Worm (Caenorhabditis elegans) whole organism, L1 larva: ENCODE results near the gene hic-1.

Source experiments
- C04F5.9 ChIP-seq: sonication (generic microtip); optimal IDR thresholded peaks from 2 replicates; lab custom pipeline; 2016; ENCODE audit warnings: missing genetic modification characterization, missing compliant biosample characterization
- C16A3.4 ChIP-seq: fragments of 150-350 bp; optimal IDR thresholded peaks from 2 replicates; lab custom pipeline; 2014; ENCODE audit warnings: missing biosample characterization, missing genetic modification characterization
- C34B4.2 ChIP-seq: sonication (generic microtip); optimal IDR thresholded peaks from 2 replicates; lab custom pipeline; 2017; ENCODE audit warnings: mild to moderate bottlenecking, missing genetic modification characterization, missing compliant biosample characterization
- F16B12.6 ChIP-seq: fragments of 150-350 bp; optimal IDR thresholded peaks from 2 replicates; lab custom pipeline; 2014; ENCODE audit warnings: missing biosample characterization, missing genetic modification characterization
- Y116A8C.19 ChIP-seq: sonication (generic microtip); optimal IDR thresholded peaks from 2 replicates; lab custom pipeline; 2016; ENCODE audit warnings: missing compliant biosample characterization, missing genetic modification characterization, borderline replicate concordance
- aha-1 ChIP-seq: fragments of 150-350 bp; optimal IDR thresholded peaks from 2 replicates; lab custom pipeline; 2014; ENCODE audit warnings: missing biosample characterization, missing genetic modification characterization
- alr-1 ChIP-seq: fragments of 200-800 bp; sonication (Bioruptor generic); optimal IDR thresholded peaks from 2 replicates; lab custom pipeline; 2018; ENCODE audit warnings: borderline replicate concordance, mild to moderate bottlenecking, missing genetic modification characterization, missing compliant biosample characterization
- ama-1 ChIP-seq: fragments of 150-350 bp; optimal IDR thresholded peaks from 2 replicates; lab custom pipeline; 2014
- ceh-8 ChIP-seq: fragments of 200-800 bp; sonication (Bioruptor generic); optimal IDR thresholded peaks from 2 replicates; lab custom pipeline; 2018; ENCODE audit warnings: mild to moderate bottlenecking, missing genetic modification characterization, moderate library complexity, missing compliant biosample characterization
- ceh-82 ChIP-seq, 3 experiments: fragments of 150-350 bp in 1 of 3; sonication (generic microtip) in 2 of 3; optimal IDR thresholded peaks; 2 replicates each; lab custom pipeline; 2014 to 2017; ENCODE audit warnings: missing biosample characterization in 3 of 3, missing genetic modification characterization in 3 of 3
- ceh-88 ChIP-seq: fragments of 200-800 bp; sonication (Bioruptor generic); IDR thresholded peaks from 2 replicates; pipeline ENCODE4 v1.3.6; 2022; ENCODE audit warnings: missing genetic modification characterization, missing compliant biosample characterization
- ces-1 ChIP-seq: fragments of 150-350 bp; optimal IDR thresholded peaks from 2 replicates; lab custom pipeline; 2014; ENCODE audit warnings: missing biosample characterization, missing genetic modification reagents, missing genetic modification characterization
- dpl-1 ChIP-seq, 3 experiments: fragments of 150-350 bp in 2 of 3; sonication (generic microtip) in 1 of 3; optimal IDR thresholded peaks; 2 replicates each; lab custom pipeline; 2014 to 2017; ENCODE audit warnings: missing biosample characterization in 3 of 3, missing genetic modification characterization in 3 of 3, missing genetic modification reagents in 3 of 3
- dsc-1 ChIP-seq: sonication (generic microtip); optimal IDR thresholded peaks from 2 replicates; lab custom pipeline; 2016; ENCODE audit warnings: mild to moderate bottlenecking, missing genetic modification characterization, missing compliant biosample characterization
- efl-1 ChIP-seq, 4 experiments: fragments of 150-350 bp; optimal IDR thresholded peaks in 3 of 4; peaks in 1 of 4; 1 replicate in 1 of 4; 2 replicates in 3 of 4; lab custom pipeline; 2014; ENCODE audit warnings: missing biosample characterization in 2 of 4, missing genetic modification characterization in 2 of 4, missing genetic modification reagents in 2 of 4
- efl-3 ChIP-seq: fragments of 200-800 bp; sonication (Bioruptor generic); optimal IDR thresholded peaks from 2 replicates; lab custom pipeline; 2018; ENCODE audit warnings: mild to moderate bottlenecking, missing genetic modification characterization, missing compliant biosample characterization
- egl-13 ChIP-seq: sonication (generic microtip); optimal IDR thresholded peaks from 2 replicates; lab custom pipeline; 2016; ENCODE audit warnings: missing genotype, missing genetic modification reagents, missing genetic modification characterization, missing compliant biosample characterization
- elt-3 ChIP-seq, 6 experiments: fragments of 150-350 bp in 1 of 6; sonication (generic microtip); optimal IDR thresholded peaks; 2 replicates each; lab custom pipeline; 2017 to 2018; ENCODE audit warnings: missing biosample characterization in 6 of 6, missing genetic modification characterization in 6 of 6, inconsistent platforms in 1 of 6
- fkh-4 ChIP-seq: sonication (generic microtip); optimal IDR thresholded peaks from 2 replicates; lab custom pipeline; 2016; ENCODE audit warnings: missing compliant biosample characterization, missing genetic modification characterization, borderline replicate concordance
- fkh-8 ChIP-seq: sonication (generic microtip); optimal IDR thresholded peaks from 2 replicates; lab custom pipeline; 2016; ENCODE audit warnings: mild to moderate bottlenecking, missing genetic modification characterization, missing compliant biosample characterization
- grh-1 ChIP-seq: fragments of 200-800 bp; sonication (Bioruptor generic); IDR thresholded peaks from 2 replicates; pipeline ENCODE4 v1.3.6; 2022; ENCODE audit warnings: missing genetic modification reagents, missing genetic modification characterization, missing compliant biosample characterization
- irx-1 ChIP-seq: sonication (generic microtip); optimal IDR thresholded peaks from 2 replicates; lab custom pipeline; 2016; ENCODE audit warnings: missing genetic modification characterization, missing compliant biosample characterization
- lin-13 ChIP-seq: fragments of 150-350 bp; optimal IDR thresholded peaks from 2 replicates; lab custom pipeline; 2014; ENCODE audit warnings: missing biosample characterization, missing genetic modification reagents, missing genetic modification characterization
- lin-14 ChIP-seq: fragments of 200-800 bp; sonication (Bioruptor generic); optimal IDR thresholded peaks from 2 replicates; lab custom pipeline; 2018; ENCODE audit warnings: mild to moderate bottlenecking, missing genetic modification characterization, moderate library complexity, missing compliant biosample characterization
- lin-15B ChIP-seq: fragments of 150-350 bp; sonication (generic microtip); optimal IDR thresholded peaks from 3 replicates; lab custom pipeline; 2014; ENCODE audit warnings: missing biosample characterization, missing genetic modification characterization
- lin-35 ChIP-seq, 2 experiments: fragments of 150-350 bp; optimal IDR thresholded peaks; 2 replicates each; lab custom pipeline; 2014; ENCODE audit warnings: missing biosample characterization in 2 of 2, missing genetic modification characterization in 2 of 2, missing genetic modification reagents in 2 of 2
- lir-3 ChIP-seq: sonication (generic microtip); optimal IDR thresholded peaks from 2 replicates; lab custom pipeline; 2016; ENCODE audit warnings: mild to moderate bottlenecking, missing genetic modification characterization, moderate library complexity, missing compliant biosample characterization; ENCODE audit not compliant: poor library complexity
- lsy-2 ChIP-seq, 2 experiments: fragments of 150-350 bp; optimal IDR thresholded peaks; 2 replicates each; lab custom pipeline; 2014; ENCODE audit warnings: missing biosample characterization in 2 of 2, missing genetic modification characterization in 2 of 2
- nhr-12 ChIP-seq: sonication (generic microtip); optimal IDR thresholded peaks from 2 replicates; lab custom pipeline; 2017; ENCODE audit warnings: missing biosample characterization, missing genetic modification characterization
- nhr-19 ChIP-seq: fragments of 200-800 bp; sonication (Bioruptor generic); conservative IDR thresholded peaks from 2 replicates; pipeline ENCODE4 v1.3.6; 2022; ENCODE audit warnings: missing genetic modification characterization, missing compliant biosample characterization
- nhr-237 ChIP-seq: fragments of 150-350 bp; optimal IDR thresholded peaks from 2 replicates; lab custom pipeline; 2014; ENCODE audit warnings: missing biosample characterization, missing genetic modification characterization
- nhr-28 ChIP-seq: fragments of 150-350 bp; optimal IDR thresholded peaks from 2 replicates; lab custom pipeline; 2014; ENCODE audit warnings: missing biosample characterization, missing genetic modification characterization
- nhr-76 ChIP-seq: sonication (generic microtip); optimal IDR thresholded peaks from 2 replicates; lab custom pipeline; 2017; ENCODE audit warnings: missing biosample characterization, missing genetic modification characterization
- nhr-84 ChIP-seq: sonication (generic microtip); optimal IDR thresholded peaks from 2 replicates; lab custom pipeline; 2017; ENCODE audit warnings: missing biosample characterization, missing genetic modification characterization
- nhr-90 ChIP-seq: sonication (generic microtip); optimal IDR thresholded peaks from 2 replicates; lab custom pipeline; 2016; ENCODE audit warnings: mild to moderate bottlenecking, missing genetic modification characterization, missing compliant biosample characterization; ENCODE audit not compliant: poor library complexity
- pax-3 ChIP-seq: fragments of 200-800 bp; sonication (Bioruptor generic); optimal IDR thresholded peaks from 2 replicates; lab custom pipeline; 2018; ENCODE audit warnings: mild to moderate bottlenecking, missing genetic modification characterization, moderate library complexity, missing compliant biosample characterization
- rnt-1 ChIP-seq: sonication (generic microtip); optimal IDR thresholded peaks from 2 replicates; lab custom pipeline; 2016; ENCODE audit warnings: mild to moderate bottlenecking, missing genetic modification characterization, moderate library complexity, missing compliant biosample characterization
- skn-1 ChIP-seq: fragments of 150-350 bp; optimal IDR thresholded peaks from 2 replicates; lab custom pipeline; 2014; ENCODE audit warnings: missing biosample characterization, missing genetic modification characterization
- snpc-4 ChIP-seq: fragments of 150-350 bp; optimal IDR thresholded peaks from 2 replicates; lab custom pipeline; 2014; ENCODE audit warnings: missing biosample characterization, missing genetic modification characterization
- snu-23 ChIP-seq: sonication (generic microtip); optimal IDR thresholded peaks from 2 replicates; lab custom pipeline; 2016; ENCODE audit warnings: missing genetic modification characterization, missing compliant biosample characterization
- sox-4 ChIP-seq: sonication (generic microtip); optimal IDR thresholded peaks from 2 replicates; lab custom pipeline; 2016; ENCODE audit warnings: missing genetic modification characterization, missing compliant biosample characterization
- sptf-1 ChIP-seq: fragments of 150-350 bp; optimal IDR thresholded peaks from 2 replicates; lab custom pipeline; 2014; ENCODE audit warnings: missing biosample characterization, missing genetic modification characterization
- tbx-2 ChIP-seq: sonication (generic microtip); optimal IDR thresholded peaks from 2 replicates; lab custom pipeline; 2016; ENCODE audit warnings: missing genetic modification characterization, missing compliant biosample characterization
- tlp-1 ChIP-seq: fragments of 150-350 bp; optimal IDR thresholded peaks from 2 replicates; lab custom pipeline; 2014; ENCODE audit warnings: missing biosample characterization, missing genetic modification characterization
- unc-130 ChIP-seq: fragments of 150-350 bp; optimal IDR thresholded peaks from 2 replicates; lab custom pipeline; 2017; ENCODE audit warnings: missing biosample characterization, missing genetic modification characterization, inconsistent platforms
- unc-30 ChIP-seq: sonication (generic microtip); optimal IDR thresholded peaks from 2 replicates; lab custom pipeline; 2017; ENCODE audit warnings: missing biosample characterization, missing genetic modification characterization
- unc-86 ChIP-seq: sonication (generic microtip); optimal IDR thresholded peaks from 2 replicates; lab custom pipeline; 2016; ENCODE audit warnings: missing genetic modification characterization, missing compliant biosample characterization
- unc-98 ChIP-seq: fragments of 200-800 bp; sonication (Bioruptor generic); IDR thresholded peaks from 2 replicates; pipeline ENCODE4 v1.3.6; 2022; ENCODE audit warnings: missing genetic modification characterization, missing compliant biosample characterization
- vab-15 ChIP-seq: sonication (generic microtip); optimal IDR thresholded peaks from 2 replicates; lab custom pipeline; 2017; ENCODE audit warnings: missing genotype, mild to moderate bottlenecking, missing genetic modification characterization, missing compliant biosample characterization
- xbp-1 ChIP-seq: sonication (generic microtip); optimal IDR thresholded peaks from 2 replicates; lab custom pipeline; 2016; ENCODE audit warnings: missing genetic modification characterization, missing compliant biosample characterization
- zag-1 ChIP-seq: fragments of 150-350 bp; optimal IDR thresholded peaks from 2 replicates; lab custom pipeline; 2014; ENCODE audit warnings: missing biosample characterization, missing genetic modification characterization
- zip-4 ChIP-seq: fragments of 200-800 bp; sonication (Bioruptor generic); optimal IDR thresholded peaks from 2 replicates; lab custom pipeline; 2018; ENCODE audit warnings: mild to moderate bottlenecking, missing genetic modification characterization, moderate library complexity, missing compliant biosample characterization
- ztf-11 ChIP-seq, 2 experiments: sonication (generic microtip); optimal IDR thresholded peaks; 2 replicates each; lab custom pipeline; 2016 to 2017; ENCODE audit warnings: missing genetic modification characterization in 2 of 2, missing biosample characterization in 1 of 2, missing compliant biosample characterization in 1 of 2

Gene hic-1

ce11 chrX:6642798-6643197 is 44.2 kb upstream of the hic-1 start:
- TF ChIP-seq fkh-4 (no peak), zag-1 (tag; lab: Kevin White, UChicago) (no peak), rnt-1 (no peak), unc-86 (tag; lab: Kevin White, UChicago) (no peak), lir-3 (peak; percentile 23), nhr-19 (GFP tag; lab: Robert Waterston, UW) (0 out of 2 replicates have a peak, but pooled peaks have one; percentile 36), nhr-237 (tag; lab: Kevin White, UChicago) (no peak), skn-1 (peak; percentile 98), elt-3 (tag; optimal IDR thresholded peaks at IDR 0.05; lab: Kevin White, UChicago) (peak in 2 of 6 experiments; percentile 26 to 60), efl-1 (optimal IDR thresholded peaks at IDR 0.05; lab: Kevin White, UChicago) (no peak), efl-1 (GFP tag; optimal IDR thresholded peaks at IDR 0.05 in 1 of 2; lab: Kevin White, UChicago) (no peak), C04F5.9 (tag; lab: Kevin White, UChicago) (no peak), C16A3.4 (tag; lab: Kevin White, UChicago) (no peak), nhr-12 (tag; lab: Kevin White, UChicago) (no peak), lsy-2 (tag; optimal IDR thresholded peaks at IDR 0.05; lab: Kevin White, UChicago) (peak; percentile 7 to 32), unc-130 (no peak), ceh-88 (GFP tag; lab: Robert Waterston, UW) (no peak), pax-3 (tag; lab: Kevin White, UChicago) (no peak), nhr-84 (tag; lab: Kevin White, UChicago) (no peak), fkh-8 (tag; lab: Kevin White, UChicago) (no peak), alr-1 (tag; lab: Kevin White, UChicago) (no peak), unc-98 (GFP tag; lab: Robert Waterston, UW) (no peak), ces-1 (no peak), nhr-28 (tag; lab: Kevin White, UChicago) (no peak), unc-30 (tag; lab: Kevin White, UChicago) (no peak), lin-15B (tag; lab: Kevin White, UChicago) (no peak), Y116A8C.19 (tag; lab: Kevin White, UChicago) (no peak), sox-4 (no peak), ztf-11 (tag; optimal IDR thresholded peaks at IDR 0.05; lab: Kevin White, UChicago) (no peak), efl-3 (no peak), tlp-1 (tag; lab: Kevin White, UChicago) (no peak), ama-1 (lab: Kevin White, UChicago) (no peak), lin-13 (GFP tag; lab: Kevin White, UChicago) (peak; percentile 21), aha-1 (tag; lab: Kevin White, UChicago) (no peak), dpl-1 (GFP tag; optimal IDR thresholded peaks at IDR 0.05; lab: Kevin White, UChicago) (no peak), F16B12.6 (tag; lab: Kevin White, UChicago) (no peak), grh-1 (GFP tag; lab: Robert Waterston, UW) (peak; percentile 33; the same call in 1 of the 2 replicates), snu-23 (peak; percentile 78), nhr-76 (tag; lab: Kevin White, UChicago) (no peak), tbx-2 (peak; percentile 59), nhr-90 (tag; lab: Kevin White, UChicago) (peak; percentile 42), C34B4.2 (tag; lab: Kevin White, UChicago) (no peak), lin-14 (GFP tag; lab: Kevin White, UChicago) (peak; percentile 84), egl-13 (no peak), xbp-1 (tag; lab: Kevin White, UChicago) (no peak), sptf-1 (no peak), zip-4 (GFP tag; lab: Kevin White, UChicago) (no peak), irx-1 (tag; lab: Kevin White, UChicago) (no peak), dsc-1 (tag; lab: Kevin White, UChicago) (no peak), lin-35 (GFP tag; optimal IDR thresholded peaks at IDR 0.05; lab: Kevin White, UChicago) (peak in 1 of 2 experiments; percentile 75), ceh-8 (GFP tag; lab: Kevin White, UChicago) (no peak), ceh-82 (tag; optimal IDR thresholded peaks at IDR 0.05; lab: Kevin White, UChicago) (no peak), snpc-4 (tag; lab: Kevin White, UChicago) (no peak), vab-15 (tag; lab: Kevin White, UChicago) (no peak)
